Fruit fly (Drosophila melanogaster): ENCODE measurements around the gene Hayan.

Hayan gene

dm6 chrX:18508565-18508964 is 25.0 kb upstream of the Hayan start:
- no peak for TF ChIP-seq noc (tag; optimal IDR thresholded peaks at IDR 0.05)

dm6 chrX:18506639-18507528 is 23.3 kb upstream of the Hayan start:
- TF ChIP-seq noc (tag; optimal IDR thresholded peaks at IDR 0.05) = no peak

DNA sequence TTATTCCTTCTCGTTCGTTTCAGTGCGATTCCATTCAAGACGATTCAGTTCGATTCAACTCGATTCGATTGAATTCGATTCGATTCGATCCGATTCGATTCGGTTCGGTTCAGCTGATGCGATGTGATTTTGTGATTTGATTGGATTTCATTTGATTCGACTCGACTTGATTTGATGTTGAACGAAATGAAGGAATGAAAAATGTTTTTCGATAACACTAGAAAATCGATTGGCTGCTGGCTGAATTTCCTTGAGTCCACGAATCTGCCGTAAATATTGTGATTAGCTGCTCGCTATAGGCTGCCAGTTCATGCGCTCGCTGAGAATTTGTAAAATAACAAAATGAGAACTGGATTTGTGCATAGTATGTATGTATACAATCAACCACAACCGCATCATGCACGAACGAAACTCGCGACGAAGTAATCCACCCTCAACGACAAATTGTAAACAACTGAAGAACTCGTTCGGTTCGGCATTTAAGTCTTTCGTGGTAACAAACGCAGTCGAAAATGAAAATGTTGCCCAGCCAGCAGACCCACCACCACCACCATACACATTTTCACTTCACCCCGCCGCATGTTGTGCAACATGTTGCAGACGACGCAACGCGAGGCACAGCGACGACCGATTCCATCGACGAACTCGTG is 21.5 kb upstream of the Hayan start, which contains the start of gene Wnt5:
Gene Wnt5, minus strand, starts transcription at position 458 of the 650 bp plus-strand sequence.
- TF ChIP-seq noc (tag; optimal IDR thresholded peaks at IDR 0.05) = no peak

dm6 chrX:18499679-18500187 is 16.2 kb upstream of the Hayan start, which contains the start of the genes Pgant7 and Xrcc2:
Gene Pgant7, minus strand, starts transcription at chrX:18499986.
Gene Xrcc2, plus strand, starts transcription at chrX:18500127.
- TF ChIP-seq noc (tag; optimal IDR thresholded peaks at IDR 0.05) = no peak

DNA sequence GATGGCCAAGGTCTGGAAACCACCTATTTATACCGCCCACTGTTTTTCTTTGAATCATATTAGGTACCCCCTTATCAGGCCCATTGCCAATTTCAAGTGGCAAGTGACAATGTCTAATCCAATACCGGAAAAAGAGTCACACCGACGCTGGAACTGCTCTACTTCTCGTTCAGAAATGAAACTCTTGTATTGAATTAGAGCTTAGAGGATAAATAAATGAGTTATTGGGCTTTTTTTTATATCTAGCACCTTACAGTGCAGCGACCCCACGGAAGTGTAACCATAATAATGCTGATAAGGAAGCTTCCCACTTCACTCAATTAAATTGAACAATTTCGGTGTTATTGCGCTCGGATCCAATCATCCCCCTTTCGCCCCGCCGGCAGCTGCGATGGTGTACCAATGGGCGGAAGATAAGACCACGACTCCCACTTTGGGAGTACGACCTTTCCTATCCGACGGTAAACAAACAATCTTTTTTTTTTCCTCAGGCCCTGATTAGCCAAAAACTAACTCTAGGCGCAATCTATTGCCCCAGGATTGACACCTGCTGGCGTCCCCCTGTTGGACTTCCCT is 10.7 kb upstream of the Hayan start, which contains the start of gene CG15043:
Gene CG15043, minus strand, starts transcription at position 4 of the 576 bp plus-strand sequence.
- peak; percentile 62 for TF ChIP-seq noc (tag; optimal IDR thresholded peaks at IDR 0.05)

dm6 chrX:18491941-18492340 is 8.4 kb upstream of the Hayan start, which contains the start of gene CG15044:
Gene CG15044, minus strand, starts transcription at chrX:18492006.
- no peak for TF ChIP-seq noc (tag; optimal IDR thresholded peaks at IDR 0.05)

dm6 chrX:18489509-18489908 is 5.9 kb upstream of the Hayan start, which contains the start of gene CG15046:
Gene CG15046, minus strand, starts transcription at chrX:18489620.
- no peak for TF ChIP-seq noc (tag; optimal IDR thresholded peaks at IDR 0.05)

dm6 chrX:18486356-18487059 is 2.9 kb upstream of the Hayan start, which contains the start of gene psh:
Gene psh, minus strand, starts transcription at chrX:18486921.
- no peak for TF ChIP-seq noc (tag; optimal IDR thresholded peaks at IDR 0.05)

- no peak for TF ChIP-seq noc (tag; optimal IDR thresholded peaks at IDR 0.05)
Observed at dm6 chrX:18482537-18482936, 1.0 kb downstream of the Hayan start.

dm6 chrX:18479307-18480134 is 4.1 kb downstream of the Hayan start, which contains the start of gene CG32547:
Gene CG32547, minus strand, starts transcription at chrX:18479487.
- no peak for TF ChIP-seq noc (tag; optimal IDR thresholded peaks at IDR 0.05)

dm6 chrX:18467881-18468280 is 15.7 kb downstream of the Hayan start:
- TF ChIP-seq noc (tag; optimal IDR thresholded peaks at IDR 0.05) = no peak

DNA sequence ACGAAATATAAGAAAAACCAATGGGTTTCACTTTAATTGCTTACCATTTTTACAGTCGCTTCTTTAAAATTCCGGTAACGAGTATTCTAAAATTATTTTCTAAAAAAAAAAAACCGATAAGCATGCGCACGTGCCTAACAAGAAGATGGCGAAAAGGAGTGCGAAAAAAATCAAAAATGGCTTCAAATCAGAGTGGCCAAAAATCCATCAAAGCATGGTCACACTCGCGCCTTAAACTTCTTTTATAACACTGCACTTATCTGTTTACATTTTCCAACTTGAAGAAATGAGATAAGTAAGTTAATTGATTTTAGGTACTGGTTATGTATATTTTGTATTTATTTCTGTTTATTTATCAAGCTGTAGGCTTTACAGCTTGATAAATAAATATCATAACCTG is 23.3 kb downstream of the Hayan start, which contains the start of gene CG43843:
Gene CG43843, minus strand, starts transcription at position 101 of the 400 bp plus-strand sequence.
- no peak for TF ChIP-seq noc (tag; optimal IDR thresholded peaks at IDR 0.05)

DNA sequence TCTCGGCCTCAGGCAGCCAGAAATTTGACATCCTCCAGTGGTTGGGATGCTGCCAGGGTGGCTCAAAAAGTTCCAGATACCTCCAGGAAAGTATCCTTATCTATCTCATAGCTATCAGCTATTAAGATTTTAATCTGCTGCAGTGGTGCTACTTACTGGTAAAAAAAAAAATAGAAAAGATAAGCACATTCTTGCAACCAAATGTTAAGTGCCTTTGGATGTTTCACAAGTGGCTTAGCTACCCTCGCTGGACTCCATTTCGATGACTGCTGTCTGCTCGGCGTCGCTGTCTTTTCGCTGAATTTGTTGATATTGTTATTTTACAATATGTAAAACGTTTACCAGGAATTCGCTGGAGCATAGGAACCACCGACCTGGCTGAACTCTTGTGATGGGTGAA is 30.9 kb downstream of the Hayan start:
- no peak for TF ChIP-seq noc (tag; optimal IDR thresholded peaks at IDR 0.05)

DNA sequence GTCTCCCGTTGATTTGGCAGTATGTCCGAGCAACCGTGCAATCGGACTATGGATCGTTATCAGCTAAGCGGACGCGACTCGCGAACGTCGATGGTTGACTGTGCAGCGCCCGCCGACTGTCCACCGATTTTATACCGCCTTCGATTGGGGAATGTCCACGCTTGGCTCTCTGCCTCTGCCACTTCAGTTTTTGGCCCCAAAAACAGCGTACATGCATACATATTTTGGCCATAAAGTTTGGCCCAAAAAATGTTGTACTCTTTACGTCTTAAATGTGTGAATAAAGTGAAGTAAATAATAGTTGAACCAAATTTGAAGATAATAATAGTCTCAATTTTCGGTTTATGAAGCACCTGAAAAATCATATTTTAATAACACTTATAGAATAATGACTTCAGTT is 43.1 kb downstream of the Hayan start, which contains the start of gene CG32548:
Gene CG32548, minus strand, starts transcription at position 101 of the 400 bp plus-strand sequence.
- TF ChIP-seq noc (tag; optimal IDR thresholded peaks at IDR 0.05) = no peak
